Worm (Caenorhabditis elegans) whole organism, L2 larva: ENCODE results near the gene srw-69.

Experiments
- C34F6.9 ChIP-seq: fragments of 150-350 bp; optimal IDR thresholded peaks from 2 replicates; lab custom pipeline; 2014; ENCODE audit warnings: missing biosample characterization, missing genetic modification characterization
- F13H6.1 ChIP-seq: sonication (generic microtip); optimal IDR thresholded peaks from 2 replicates; lab custom pipeline; 2016; ENCODE audit warnings: missing genetic modification characterization, missing compliant biosample characterization
- R02D3.7 ChIP-seq: fragments of 150-350 bp; optimal IDR thresholded peaks from 2 replicates; lab custom pipeline; 2014; ENCODE audit warnings: missing biosample characterization, missing genetic modification characterization
- ZK546.5 ChIP-seq: sonication (generic microtip); optimal IDR thresholded peaks from 2 replicates; lab custom pipeline; 2017; ENCODE audit warnings: missing biosample characterization, missing genetic modification characterization
- alr-1 ChIP-seq: fragments of 150-350 bp; optimal IDR thresholded peaks from 2 replicates; lab custom pipeline; 2014; ENCODE audit warnings: missing biosample characterization, missing genetic modification characterization
- ama-1 ChIP-seq: fragments of 150-350 bp; optimal IDR thresholded peaks from 2 replicates; lab custom pipeline; 2018; ENCODE audit warnings: inconsistent platforms
- blmp-1 ChIP-seq: sonication (generic microtip); optimal IDR thresholded peaks from 2 replicates; lab custom pipeline; 2017; ENCODE audit warnings: missing genetic modification characterization, mild to moderate bottlenecking, missing compliant biosample characterization, antibody characterized with exemption, moderate library complexity; ENCODE audit not compliant: insufficient read depth
- ceh-16 ChIP-seq: fragments of 150-350 bp; optimal IDR thresholded peaks from 2 replicates; lab custom pipeline; 2014; ENCODE audit warnings: missing biosample characterization, missing genetic modification characterization
- crh-2 ChIP-seq: sonication (generic microtip); optimal IDR thresholded peaks from 2 replicates; lab custom pipeline; 2017; ENCODE audit warnings: missing biosample characterization, missing genetic modification characterization
- dmd-4 ChIP-seq: sonication (generic microtip); optimal IDR thresholded peaks from 2 replicates; lab custom pipeline; 2017; ENCODE audit warnings: missing biosample characterization, missing genetic modification characterization
- egl-27 ChIP-seq: sonication (generic microtip); optimal IDR thresholded peaks from 3 replicates; lab custom pipeline; 2017; ENCODE audit warnings: missing biosample characterization, missing genetic modification reagents, missing genetic modification characterization
- elt-1 ChIP-seq: fragments of 150-350 bp; optimal IDR thresholded peaks from 2 replicates; lab custom pipeline; 2014; ENCODE audit warnings: missing biosample characterization, missing genetic modification characterization
- fos-1 ChIP-seq: fragments of 150-350 bp; optimal IDR thresholded peaks from 2 replicates; lab custom pipeline; 2014; ENCODE audit warnings: missing biosample characterization, missing genetic modification characterization
- lin-13 ChIP-seq: fragments of 150-350 bp; optimal IDR thresholded peaks from 2 replicates; lab custom pipeline; 2014; ENCODE audit warnings: missing biosample characterization, missing genetic modification reagents, missing genetic modification characterization
- lsy-2 ChIP-seq, 2 experiments: fragments of 150-350 bp in 1 of 2; sonication (generic microtip) in 1 of 2; optimal IDR thresholded peaks; 2 replicates each; lab custom pipeline; 2014 to 2017; ENCODE audit warnings: missing biosample characterization in 2 of 2, missing genetic modification characterization in 2 of 2
- mdl-1 ChIP-seq, 2 experiments: fragments of 150-350 bp in 1 of 2; sonication (generic microtip) in 1 of 2; optimal IDR thresholded peaks; 2 replicates each; lab custom pipeline; 2017; ENCODE audit warnings: missing biosample characterization in 2 of 2, missing genetic modification characterization in 2 of 2
- nhr-10 ChIP-seq: sonication (generic microtip); optimal IDR thresholded peaks from 2 replicates; lab custom pipeline; 2017; ENCODE audit warnings: missing biosample characterization, missing genetic modification characterization
- nhr-11 ChIP-seq: fragments of 150-350 bp; optimal IDR thresholded peaks from 2 replicates; lab custom pipeline; 2014; ENCODE audit warnings: missing biosample characterization, missing genetic modification characterization
- nhr-12 ChIP-seq: fragments of 150-350 bp; optimal IDR thresholded peaks from 2 replicates; lab custom pipeline; 2014; ENCODE audit warnings: missing biosample characterization, missing genetic modification characterization
- nhr-129 ChIP-seq: fragments of 150-350 bp; optimal IDR thresholded peaks from 2 replicates; lab custom pipeline; 2014; ENCODE audit warnings: missing biosample characterization, missing genetic modification characterization
- nhr-21 ChIP-seq: fragments of 150-350 bp; optimal IDR thresholded peaks from 2 replicates; lab custom pipeline; 2014; ENCODE audit warnings: missing biosample characterization, missing genetic modification characterization
- nhr-23 ChIP-seq: fragments of 150-350 bp; optimal IDR thresholded peaks from 2 replicates; lab custom pipeline; 2014; ENCODE audit warnings: missing biosample characterization, missing genetic modification reagents, missing genetic modification characterization
- nhr-25 ChIP-seq: fragments of 150-350 bp; sonication (generic microtip); optimal IDR thresholded peaks from 3 replicates; lab custom pipeline; 2014; ENCODE audit warnings: missing biosample characterization, missing genetic modification characterization
- nhr-6 ChIP-seq: fragments of 150-350 bp; optimal IDR thresholded peaks from 2 replicates; lab custom pipeline; 2014; ENCODE audit warnings: missing biosample characterization, missing genetic modification characterization
- peb-1 ChIP-seq: fragments of 150-350 bp; optimal IDR thresholded peaks from 2 replicates; lab custom pipeline; 2014; ENCODE audit warnings: missing biosample characterization, missing genetic modification characterization
- sma-3 ChIP-seq: sonication (generic microtip); optimal IDR thresholded peaks from 2 replicates; lab custom pipeline; 2016; ENCODE audit warnings: missing genetic modification reagents, missing genetic modification characterization, missing compliant biosample characterization
- sma-9 ChIP-seq, 2 experiments: fragments of 150-350 bp in 1 of 2; sonication (generic microtip) in 1 of 2; optimal IDR thresholded peaks; 2 replicates each; lab custom pipeline; 2014 to 2016; ENCODE audit warnings: missing genetic modification characterization in 2 of 2, mild to moderate bottlenecking in 1 of 2, missing biosample characterization in 1 of 2, missing compliant biosample characterization in 1 of 2, missing genetic modification reagents in 1 of 2, moderate library complexity in 1 of 2
- snpc-4 ChIP-seq: fragments of 150-350 bp; optimal IDR thresholded peaks from 2 replicates; lab custom pipeline; 2014; ENCODE audit warnings: missing biosample characterization, missing genetic modification characterization
- unc-39 ChIP-seq: fragments of 150-350 bp; optimal IDR thresholded peaks from 2 replicates; lab custom pipeline; 2014; ENCODE audit warnings: missing biosample characterization, missing genetic modification characterization
- unc-55 ChIP-seq: fragments of 150-350 bp; sonication (generic microtip); optimal IDR thresholded peaks from 3 replicates; lab custom pipeline; 2014; ENCODE audit warnings: missing biosample characterization, missing genetic modification reagents, missing genetic modification characterization
- ztf-4 ChIP-seq: fragments of 150-350 bp; optimal IDR thresholded peaks from 2 replicates; lab custom pipeline; 2014; ENCODE audit warnings: missing biosample characterization, missing genetic modification characterization

Gene srw-69

DNA sequence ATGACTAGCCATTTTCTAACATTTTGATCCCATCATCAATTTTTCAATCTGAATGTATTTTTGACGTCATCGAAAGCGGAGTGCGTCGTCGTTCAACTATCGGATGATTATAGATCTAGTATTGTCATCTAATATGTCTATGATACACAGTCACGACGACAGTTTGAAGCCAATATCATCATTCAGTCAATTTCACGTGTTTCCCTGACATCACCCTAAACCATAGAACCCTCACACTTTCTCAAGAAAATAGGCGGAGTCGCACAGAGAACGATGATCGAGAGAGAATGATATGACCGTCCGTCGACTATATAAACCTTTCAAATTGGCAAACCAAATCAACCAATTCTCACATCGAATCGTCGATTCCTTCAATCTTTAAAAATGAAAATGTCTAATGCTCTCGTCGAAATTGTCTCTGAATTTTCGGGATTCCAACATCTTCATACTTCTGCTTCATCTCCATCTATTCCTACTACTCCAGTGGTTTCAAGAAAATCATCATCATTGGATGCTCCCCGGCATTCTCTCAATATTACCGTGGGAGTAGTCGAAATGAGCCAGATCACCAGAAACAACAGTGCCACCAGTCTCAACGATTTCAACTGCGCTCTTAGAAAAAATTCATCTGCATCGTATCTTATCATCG lies 12.9 kb downstream of the srw-69 start, which contains the start of gene F18E3.13 (continued):
- TF ChIP-seq fos-1 (tag; lab: Kevin White, UChicago) (peak; percentile 21), R02D3.7 (tag; lab: Kevin White, UChicago) (no peak), snpc-4 (tag; lab: Kevin White, UChicago) (no peak), ceh-16 (tag; lab: Kevin White, UChicago) (no peak), egl-27 (tag; lab: Kevin White, UChicago) (peak; percentile 65), ZK546.5 (tag; lab: Kevin White, UChicago) (no peak), unc-39 (tag; lab: Kevin White, UChicago) (no peak)

DNA sequence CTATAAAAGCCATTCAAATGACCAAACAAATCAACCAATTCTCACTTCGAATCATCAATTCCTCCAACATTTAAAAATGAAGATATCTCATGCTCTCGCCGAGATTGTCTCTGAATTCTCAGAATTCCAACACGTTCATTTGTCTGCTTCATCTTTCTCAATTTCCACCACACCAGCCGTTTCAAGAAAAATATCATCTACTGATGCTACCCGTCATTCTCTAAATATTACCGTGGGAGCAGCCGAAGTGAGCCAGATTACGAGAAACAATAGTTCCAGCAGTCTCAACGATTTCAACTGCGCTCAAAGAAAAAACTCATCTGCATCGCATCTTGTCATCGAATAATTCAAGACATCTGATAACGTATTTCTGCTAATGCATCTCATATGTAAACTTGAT lies 13.9 kb downstream of the srw-69 start, which contains the start of gene F18E3.12:
Gene F18E3.12, plus strand, starts transcription at position 77 of the 400 bp plus-strand sequence.
- TF ChIP-seq nhr-23 (no peak), ama-1 (peak; percentile 77)
- TF ChIP-seq, all 48 proteins: peak for 1

DNA sequence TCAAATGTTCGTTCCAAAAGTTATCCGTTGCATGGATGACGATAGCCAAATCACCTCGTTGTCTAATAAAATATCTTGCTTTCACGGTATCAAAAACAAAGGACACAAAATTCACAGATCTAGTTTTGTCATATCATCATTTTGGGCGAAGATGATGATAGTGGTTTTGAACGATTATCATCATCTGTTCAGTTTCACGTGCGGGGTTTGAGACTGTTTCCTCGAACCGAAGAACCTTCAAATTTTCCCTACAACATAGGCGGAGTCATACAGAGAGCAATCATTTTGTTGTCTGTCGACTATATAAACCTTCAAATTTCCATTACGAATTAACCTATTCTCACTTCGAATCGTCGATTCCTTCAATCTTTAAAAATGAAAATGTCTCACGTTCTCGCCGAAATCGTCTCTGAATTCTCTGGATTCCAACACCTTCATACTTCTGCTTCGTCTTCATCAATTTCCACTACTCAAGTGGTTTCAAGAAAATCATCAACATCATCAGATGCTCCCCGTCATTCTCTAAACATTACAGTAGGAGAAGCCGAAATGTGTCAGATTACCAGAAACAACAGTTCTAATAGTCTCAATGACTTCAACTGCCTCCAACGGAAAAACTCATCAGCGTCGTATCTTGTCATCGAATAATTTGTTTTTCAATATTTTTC lies 15.5 kb downstream of the srw-69 start, which contains the start of gene F18E3.11:
Gene F18E3.11, plus strand, starts transcription at position 376 of the 668 bp plus-strand sequence.
- TF ChIP-seq mdl-1 (tag; optimal IDR thresholded peaks at IDR 0.05; lab: Kevin White, UChicago) (no peak), blmp-1 (tag; lab: Kevin White, UChicago) (peak; percentile 78), nhr-10 (tag; lab: Kevin White, UChicago) (no peak), ztf-4 (tag; lab: Kevin White, UChicago) (no peak), nhr-6 (tag; lab: Kevin White, UChicago) (peak; percentile 6), alr-1 (no peak), nhr-129 (peak; percentile 84), C34F6.9 (tag; lab: Kevin White, UChicago) (no peak), lin-13 (GFP tag; lab: Kevin White, UChicago) (no peak), nhr-21 (peak; percentile 80), ama-1 (peak; percentile 89), nhr-25 (tag; lab: Kevin White, UChicago) (peak; percentile 85), sma-9 (GFP tag; optimal IDR thresholded peaks at IDR 0.05; lab: Kevin White, UChicago) (peak; percentile 84), sma-9 (tag; optimal IDR thresholded peaks at IDR 0.05; lab: Kevin White, UChicago) (no peak), ceh-16 (tag; lab: Kevin White, UChicago) (no peak), nhr-11 (tag; lab: Kevin White, UChicago) (no peak), peb-1 (tag; lab: Kevin White, UChicago) (no peak), sma-3 (GFP tag; lab: Kevin White, UChicago) (peak; percentile 49), nhr-12 (no peak), crh-2 (tag; lab: Kevin White, UChicago) (peak; percentile 9)

DNA sequence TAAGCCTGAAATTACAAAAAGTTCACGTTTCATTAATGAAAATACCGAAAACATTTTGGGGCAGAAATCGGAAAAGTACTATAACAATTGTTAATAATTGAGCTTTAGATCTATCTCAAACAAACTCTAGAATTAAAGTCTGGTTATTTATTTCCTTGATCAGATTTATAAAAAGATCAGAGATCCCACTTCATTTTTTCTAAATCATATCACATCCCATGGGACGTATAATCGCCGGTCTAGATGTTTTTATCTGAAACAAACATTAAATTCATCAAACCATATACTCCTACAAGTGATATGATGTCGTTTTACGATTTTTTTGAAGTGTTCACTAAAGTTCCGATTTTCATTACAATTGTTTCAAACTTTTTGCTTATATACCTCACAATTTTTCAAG lies 17.1 kb downstream of the srw-69 start, which contains the start of gene str-41:
Gene str-41, plus strand, starts transcription at position 301 of the 400 bp plus-strand sequence.
- no peak for TF ChIP-seq mdl-1 (tag; optimal IDR thresholded peaks at IDR 0.05; lab: Kevin White, UChicago)
- no peak for TF ChIP-seq dmd-4 (tag; lab: Kevin White, UChicago)
- TF ChIP-seq lin-13 (GFP tag; lab: Kevin White, UChicago) = no peak
- TF ChIP-seq C34F6.9 (tag; lab: Kevin White, UChicago) = no peak
- TF ChIP-seq nhr-129 = no peak
- TF ChIP-seq elt-1 (tag; lab: Kevin White, UChicago) = no peak
- no peak for TF ChIP-seq F13H6.1 (tag; lab: Kevin White, UChicago)
- TF ChIP-seq ama-1 = no peak
- no peak for TF ChIP-seq ceh-16 (tag; lab: Kevin White, UChicago)
- TF ChIP-seq lsy-2 (tag; optimal IDR thresholded peaks at IDR 0.05; lab: Kevin White, UChicago) = no peak

DNA sequence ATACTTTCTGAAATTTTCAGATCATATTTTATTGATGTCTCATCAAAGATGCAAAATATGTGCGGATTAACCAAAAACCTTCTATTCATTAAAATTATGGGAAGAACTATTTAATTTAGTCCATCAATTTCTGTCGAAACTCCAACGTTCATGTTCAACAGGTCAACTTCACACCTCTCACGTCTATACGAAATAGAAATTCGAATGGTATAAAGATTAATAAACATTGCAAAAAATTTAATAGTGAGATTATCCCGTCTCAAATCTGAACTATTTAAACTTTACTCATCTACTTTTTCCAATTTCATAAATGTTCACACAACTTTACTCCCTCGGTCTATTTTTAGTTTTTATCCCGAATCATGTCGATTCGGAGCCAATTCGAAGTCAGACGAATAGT lies 19.2 kb downstream of the srw-69 start, which contains the start of gene R13D7.2:
Gene R13D7.2, plus strand, starts transcription at position 301 of the 400 bp plus-strand sequence.
- TF ChIP-seq nhr-129 (no peak), unc-55 (no peak)
